Worm (Caenorhabditis elegans) whole organism, L4 larva: ENCODE results near the gene sym-1.

Experiments used
- D1046.2 ChIP-seq: fragments of 200-800 bp; sonication (Bioruptor generic); IDR thresholded peaks from 2 replicates; pipeline ENCODE4 v1.3.6; 2022; ENCODE audit warnings: missing genetic modification characterization, missing compliant biosample characterization
- F26F4.8 ChIP-seq: fragments of 200-800 bp; sonication (Bioruptor generic); conservative IDR thresholded peaks from 2 replicates; pipeline ENCODE4 v1.3.6; 2022; ENCODE audit warnings: missing genetic modification characterization, missing compliant biosample characterization
- F37D6.2 ChIP-seq: sonication (generic microtip); optimal IDR thresholded peaks from 2 replicates; lab custom pipeline; 2016; ENCODE audit warnings: mild to moderate bottlenecking, missing genetic modification characterization, missing compliant biosample characterization
- F44E2.7 ChIP-seq: fragments of 200-800 bp; sonication (Bioruptor generic); IDR thresholded peaks from 2 replicates; pipeline ENCODE4 v2.1.2; 2022; ENCODE audit warnings: missing genetic modification characterization, missing compliant biosample characterization
- F49E8.2 ChIP-seq: sonication (generic microtip); optimal IDR thresholded peaks from 2 replicates; lab custom pipeline; 2016; ENCODE audit warnings: missing compliant biosample characterization, mild to moderate bottlenecking, missing genetic modification characterization, borderline replicate concordance
- R02D3.7 ChIP-seq: fragments of 150-350 bp; sonication (generic microtip); optimal IDR thresholded peaks from 3 replicates; lab custom pipeline; 2014; ENCODE audit warnings: missing biosample characterization, missing genetic modification characterization
- T20F7.1 ChIP-seq: fragments of 200-800 bp; sonication (Bioruptor generic); optimal IDR thresholded peaks from 2 replicates; lab custom pipeline; 2018; ENCODE audit warnings: mild to moderate bottlenecking, missing genetic modification characterization, missing compliant biosample characterization
- Y105C5A.15 ChIP-seq: fragments of 200-800 bp; sonication (Bioruptor generic); IDR thresholded peaks from 2 replicates; pipeline ENCODE4 v1.3.6; 2022; ENCODE audit warnings: missing genetic modification characterization, missing compliant biosample characterization
- Y5F2A.4 ChIP-seq: fragments of 200-800 bp; sonication (Bioruptor generic); optimal IDR thresholded peaks from 2 replicates; lab custom pipeline; 2018; ENCODE audit warnings: mild to moderate bottlenecking, missing genetic modification characterization, missing compliant biosample characterization
- Y75B8A.6 ChIP-seq: fragments of 200-800 bp; sonication (Bioruptor generic); IDR thresholded peaks from 2 replicates; pipeline ENCODE4 v1.3.6; 2022; ENCODE audit warnings: missing genetic modification reagents, missing genetic modification characterization, missing compliant biosample characterization
- ama-1 ChIP-seq: fragments of 150-350 bp; optimal IDR thresholded peaks from 2 replicates; lab custom pipeline; 2014; ENCODE audit warnings: inconsistent platforms, mixed read lengths
- arid-1 ChIP-seq: fragments of 200-800 bp; sonication (Bioruptor generic); conservative IDR thresholded peaks from 2 replicates; pipeline ENCODE4 v1.3.6; 2022; ENCODE audit warnings: missing genetic modification reagents, missing genetic modification characterization, missing compliant biosample characterization
- ces-1 ChIP-seq: fragments of 150-350 bp; sonication (generic microtip); optimal IDR thresholded peaks from 4 replicates; lab custom pipeline; 2014; ENCODE audit warnings: missing biosample characterization, missing genetic modification reagents, missing genetic modification characterization
- ctbp-1 ChIP-seq: fragments of 200-800 bp; sonication (Bioruptor generic); IDR thresholded peaks from 2 replicates; pipeline ENCODE4 v1.3.6; 2022; ENCODE audit warnings: missing genetic modification reagents, missing genetic modification characterization, missing compliant biosample characterization
- daf-12 ChIP-seq: fragments of 150-350 bp; optimal IDR thresholded peaks from 2 replicates; lab custom pipeline; 2014; ENCODE audit warnings: missing biosample characterization, missing genetic modification reagents, missing genetic modification characterization
- daf-8 ChIP-seq: fragments of 200-800 bp; sonication (Bioruptor generic); IDR thresholded peaks from 2 replicates; pipeline ENCODE4 v1.3.6; 2022; ENCODE audit warnings: missing genetic modification characterization, missing compliant biosample characterization
- dmd-8 ChIP-seq: fragments of 200-800 bp; sonication (Bioruptor generic); IDR thresholded peaks from 2 replicates; pipeline ENCODE4 v1.3.6; 2022; ENCODE audit warnings: missing genetic modification characterization, missing compliant biosample characterization
- dve-1 ChIP-seq: sonication (generic microtip); optimal IDR thresholded peaks from 2 replicates; lab custom pipeline; 2017; ENCODE audit warnings: antibody characterized with exemption, mild to moderate bottlenecking, missing genetic modification characterization, missing compliant biosample characterization; ENCODE audit not compliant: insufficient read depth
- egl-27 ChIP-seq: sonication (generic microtip); optimal IDR thresholded peaks from 3 replicates; lab custom pipeline; 2017; ENCODE audit warnings: missing biosample characterization, missing genetic modification reagents, missing genetic modification characterization
- hmg-1.1 ChIP-seq: fragments of 200-800 bp; sonication (Bioruptor generic); IDR thresholded peaks from 2 replicates; pipeline ENCODE4 v1.3.6; 2022; ENCODE audit warnings: missing genetic modification reagents, missing genetic modification characterization, missing compliant biosample characterization
- lin-1 ChIP-seq: fragments of 200-800 bp; sonication (Bioruptor generic); IDR thresholded peaks from 2 replicates; pipeline ENCODE4 v1.3.6; 2022; ENCODE audit warnings: missing genetic modification reagents, missing genetic modification characterization, missing compliant biosample characterization
- lin-15B ChIP-seq: fragments of 150-350 bp; sonication (generic microtip); optimal IDR thresholded peaks from 3 replicates; lab custom pipeline; 2014; ENCODE audit warnings: missing biosample characterization, missing genetic modification characterization
- lin-29 ChIP-seq: fragments of 200-800 bp; sonication (Bioruptor generic); IDR thresholded peaks from 2 replicates; pipeline ENCODE4 v1.3.6; 2022; ENCODE audit warnings: missing genetic modification reagents, missing genetic modification characterization, missing compliant biosample characterization
- lin-38 ChIP-seq: fragments of 200-800 bp; sonication (Bioruptor generic); IDR thresholded peaks from 2 replicates; pipeline ENCODE4 v1.3.6; 2022; ENCODE audit warnings: missing genetic modification reagents, missing genetic modification characterization, missing compliant biosample characterization
- lir-3 ChIP-seq: sonication (generic microtip); optimal IDR thresholded peaks from 2 replicates; lab custom pipeline; 2016; ENCODE audit warnings: mild to moderate bottlenecking, missing genetic modification characterization, missing compliant biosample characterization
- mdt-29 ChIP-seq: fragments of 200-800 bp; sonication (Bioruptor generic); IDR thresholded peaks from 2 replicates; pipeline ENCODE4 v1.3.6; 2022; ENCODE audit warnings: missing genetic modification reagents, missing genetic modification characterization, missing compliant biosample characterization
- mep-1 ChIP-seq: fragments of 150-350 bp; sonication (generic microtip); optimal IDR thresholded peaks from 3 replicates; lab custom pipeline; 2014; ENCODE audit warnings: missing biosample characterization, missing genetic modification characterization
- mes-2 ChIP-seq: sonication (generic microtip); optimal IDR thresholded peaks from 2 replicates; lab custom pipeline; 2016; ENCODE audit warnings: missing genotype, mild to moderate bottlenecking, missing genetic modification characterization, missing compliant biosample characterization; ENCODE audit not compliant: poor library complexity, severe bottlenecking
- nhr-102 ChIP-seq: sonication (generic microtip); optimal IDR thresholded peaks from 2 replicates; lab custom pipeline; 2016; ENCODE audit warnings: mild to moderate bottlenecking, missing genetic modification characterization, moderate library complexity, missing compliant biosample characterization
- nhr-11 ChIP-seq: fragments of 150-350 bp; optimal IDR thresholded peaks from 2 replicates; lab custom pipeline; 2014; ENCODE audit warnings: missing biosample characterization, missing genetic modification characterization
- nhr-111 ChIP-seq: fragments of 200-800 bp; sonication (Bioruptor generic); optimal IDR thresholded peaks from 2 replicates; lab custom pipeline; 2018; ENCODE audit warnings: mild to moderate bottlenecking, missing genetic modification characterization, missing compliant biosample characterization
- nhr-25 ChIP-seq: sonication (generic microtip); optimal IDR thresholded peaks from 2 replicates; lab custom pipeline; 2017; ENCODE audit warnings: missing genetic modification characterization, mild to moderate bottlenecking, missing compliant biosample characterization, antibody characterized with exemption, moderate library complexity, borderline replicate concordance; ENCODE audit not compliant: insufficient read depth
- nhr-41 ChIP-seq: fragments of 200-800 bp; sonication (Bioruptor generic); IDR thresholded peaks from 2 replicates; pipeline ENCODE4 v1.3.6; 2022; ENCODE audit warnings: missing genetic modification reagents, missing genetic modification characterization, missing compliant biosample characterization
- php-3 ChIP-seq: fragments of 200-800 bp; sonication (Bioruptor generic); IDR thresholded peaks from 2 replicates; pipeline ENCODE4 v1.3.6; 2022; ENCODE audit warnings: missing genetic modification reagents, missing genetic modification characterization, missing compliant biosample characterization
- rbr-2 ChIP-seq: sonication (generic microtip); optimal IDR thresholded peaks from 2 replicates; lab custom pipeline; 2016; ENCODE audit warnings: missing genotype, missing genetic modification characterization, missing compliant biosample characterization
- skn-1 ChIP-seq: fragments of 150-350 bp; optimal IDR thresholded peaks from 2 replicates; lab custom pipeline; 2014; ENCODE audit warnings: missing biosample characterization, missing genetic modification characterization
- snpc-4 ChIP-seq: fragments of 150-350 bp; optimal IDR thresholded peaks from 2 replicates; lab custom pipeline; 2014; ENCODE audit warnings: missing biosample characterization, missing genetic modification characterization
- spr-1 ChIP-seq: sonication (generic microtip); optimal IDR thresholded peaks from 2 replicates; lab custom pipeline; 2016; ENCODE audit warnings: mild to moderate bottlenecking, missing genetic modification characterization, missing compliant biosample characterization
- spr-3 ChIP-seq: fragments of 200-800 bp; sonication (Bioruptor generic); optimal IDR thresholded peaks from 2 replicates; lab custom pipeline; 2018; ENCODE audit warnings: mild to moderate bottlenecking, missing genetic modification characterization, missing compliant biosample characterization
- tra-1 ChIP-seq: fragments of 200-800 bp; sonication (Bioruptor generic); IDR thresholded peaks from 2 replicates; pipeline ENCODE4 v1.3.6; 2022; ENCODE audit warnings: missing genetic modification reagents, missing genetic modification characterization, missing compliant biosample characterization
- unc-130 ChIP-seq: sonication (generic microtip); optimal IDR thresholded peaks from 2 replicates; lab custom pipeline; 2016; ENCODE audit warnings: missing genetic modification reagents, missing genetic modification characterization, missing compliant biosample characterization
- unc-62 ChIP-seq, 3 experiments: fragments of 150-350 bp in 1 of 3; sonication (generic microtip); optimal IDR thresholded peaks in 2 of 3; peaks in 1 of 3; 1 replicate in 1 of 3; 2 replicates in 2 of 3; lab custom pipeline; 2014 to 2017; ENCODE audit warnings: missing biosample characterization in 3 of 3, missing genetic modification characterization in 3 of 3, missing genetic modification reagents in 3 of 3, missing genotype in 1 of 3
- vab-7 ChIP-seq: fragments of 200-800 bp; sonication (Bioruptor generic); IDR thresholded peaks from 2 replicates; pipeline ENCODE4 v1.3.6; 2022; ENCODE audit warnings: missing genetic modification reagents, missing genetic modification characterization, missing compliant biosample characterization
- zag-1 ChIP-seq: fragments of 150-350 bp; optimal IDR thresholded peaks from 2 replicates; lab custom pipeline; 2014; ENCODE audit warnings: missing biosample characterization, missing genetic modification characterization
- zfp-2 ChIP-seq: sonication (generic microtip); optimal IDR thresholded peaks from 2 replicates; lab custom pipeline; 2016; ENCODE audit warnings: mild to moderate bottlenecking, missing genetic modification characterization, missing compliant biosample characterization
- zip-11 ChIP-seq: fragments of 200-800 bp; sonication (Bioruptor generic); IDR thresholded peaks from 2 replicates; pipeline ENCODE4 v1.3.6; 2022; ENCODE audit warnings: missing genetic modification characterization, missing compliant biosample characterization
- zip-2 ChIP-seq: fragments of 150-350 bp; optimal IDR thresholded peaks from 2 replicates; lab custom pipeline; 2014; ENCODE audit warnings: missing biosample characterization, missing genetic modification characterization
- ztf-7 ChIP-seq: fragments of 150-350 bp; optimal IDR thresholded peaks from 2 replicates; lab custom pipeline; 2014; ENCODE audit warnings: missing biosample characterization, missing genetic modification characterization

The sym-1 gene

DNA sequence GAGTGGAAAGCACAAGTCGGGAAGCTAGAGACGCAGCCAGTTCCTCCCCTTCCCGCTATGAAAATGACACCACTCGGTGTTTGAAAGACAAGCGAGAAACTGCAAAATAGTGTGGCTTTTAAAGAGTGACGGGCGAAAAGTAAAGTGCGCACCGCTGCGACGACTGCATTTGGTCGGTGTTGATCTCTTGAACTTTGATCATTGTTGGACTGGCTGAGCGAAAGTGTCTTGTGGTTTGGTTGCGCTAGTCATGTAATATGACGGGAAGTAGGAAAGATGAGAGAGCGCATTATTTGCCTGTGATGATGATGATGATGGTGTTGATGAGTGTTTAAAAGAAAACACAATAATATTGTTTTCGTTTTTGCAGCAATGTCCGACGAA is 21.1 kb upstream of the sym-1 start (continued):
- TF ChIP-seq vab-7: peak; percentile 53; the same call in 1 of the 2 replicates
- peak; percentile 55 for TF ChIP-seq zip-2 (tag; lab: Kevin White, UChicago)
- TF ChIP-seq mep-1 (tag; lab: Kevin White, UChicago): peak; percentile 97

DNA sequence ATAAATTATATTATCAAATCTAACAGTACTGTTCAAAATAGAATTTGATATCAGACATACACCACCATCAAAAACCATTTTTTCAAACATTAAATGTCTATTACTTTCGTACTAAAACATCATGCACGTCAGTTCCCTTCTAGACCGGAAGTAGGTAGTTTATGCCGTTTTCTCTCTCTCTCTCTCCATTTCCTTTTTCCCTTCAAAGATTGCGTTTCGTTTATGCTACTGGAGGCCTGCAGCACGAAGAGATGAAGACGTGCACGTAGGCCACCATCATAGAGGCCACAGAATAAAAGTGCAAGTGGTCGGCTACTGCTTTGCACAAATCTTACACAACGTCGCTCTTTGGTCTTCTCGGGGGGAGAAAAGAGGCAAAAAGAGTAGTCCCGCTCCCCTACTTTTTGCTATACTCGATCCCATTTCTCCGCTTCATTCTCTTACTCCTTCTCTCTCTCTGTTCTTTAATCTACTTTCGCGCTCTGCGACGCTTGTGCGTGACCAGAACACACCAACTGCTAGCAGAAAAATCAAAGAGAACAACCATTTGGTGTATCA is 19.9 kb upstream of the sym-1 start:
- TF ChIP-seq snpc-4 (tag; lab: Kevin White, UChicago): no peak
- TF ChIP-seq nhr-41 (GFP tag; lab: Robert Waterston, UW): no peak
- TF ChIP-seq ama-1 (lab: Kevin White, UChicago): peak; percentile 40
- no peak for TF ChIP-seq egl-27 (tag; lab: Kevin White, UChicago)
- peak; percentile 72 for TF ChIP-seq nhr-25 (tag; lab: Kevin White, UChicago)
- TF ChIP-seq lin-1: peak; percentile 9; the same call in 1 of the 2 replicates
- no peak for TF ChIP-seq mes-2 (tag; lab: Kevin White, UChicago)
- no peak for TF ChIP-seq Y75B8A.6 (GFP tag; lab: Robert Waterston, UW)
- no peak for TF ChIP-seq spr-1 (tag; lab: Kevin White, UChicago)
- 0 out of 2 replicates have a peak, but pooled peaks have one; percentile 56 for TF ChIP-seq dmd-8
- no peak for TF ChIP-seq spr-3
- TF ChIP-seq lin-29 (GFP tag; lab: Robert Waterston, UW): no peak
- TF ChIP-seq nhr-111 (GFP tag; lab: Kevin White, UChicago): no peak
- TF ChIP-seq mep-1 (tag; lab: Kevin White, UChicago): peak; percentile 72
- TF ChIP-seq Y5F2A.4 (GFP tag; lab: Kevin White, UChicago): no peak
- no peak for TF ChIP-seq R02D3.7 (tag; lab: Kevin White, UChicago)
- peak; percentile 86 for TF ChIP-seq ctbp-1
- no peak for TF ChIP-seq lir-3
- no peak for TF ChIP-seq skn-1
- TF ChIP-seq unc-130 (GFP tag; lab: Kevin White, UChicago): no peak
- peak; percentile 70 for TF ChIP-seq rbr-2
- no peak for TF ChIP-seq arid-1 (GFP tag; lab: Robert Waterston, UW)
- no peak for TF ChIP-seq Y105C5A.15 (GFP tag; lab: Robert Waterston, UW)
- TF ChIP-seq daf-12 (tag; lab: Kevin White, UChicago): no peak
- TF ChIP-seq hmg-1.1 (GFP tag; lab: Robert Waterston, UW): peak; percentile 70; the same call in 1 of the 2 replicates
- peak; percentile 42 for TF ChIP-seq ces-1
- peak; percentile 74 for TF ChIP-seq nhr-11 (tag; lab: Kevin White, UChicago)
- TF ChIP-seq zfp-2 (tag; lab: Kevin White, UChicago): no peak
- TF ChIP-seq tra-1 (GFP tag; lab: Robert Waterston, UW): peak; percentile 80
- no peak for TF ChIP-seq zag-1 (tag; lab: Kevin White, UChicago)
- TF ChIP-seq mdt-29 (GFP tag; lab: Robert Waterston, UW): no peak; the same call in 1 of the 2 replicates
- TF ChIP-seq F44E2.7 (GFP tag; lab: Robert Waterston, UW): no peak
- TF ChIP-seq unc-62 (GFP tag; optimal IDR thresholded peaks at IDR 0.05 in 1 of 2; lab: Kevin White, UChicago): peak in 1 of 2 experiments; percentile 88
- no peak for TF ChIP-seq unc-62 (tag; optimal IDR thresholded peaks at IDR 0.05; lab: Kevin White, UChicago)
- no peak for TF ChIP-seq ztf-7 (tag; lab: Kevin White, UChicago)
- TF ChIP-seq lin-15B (tag; lab: Kevin White, UChicago): no peak
- no peak for TF ChIP-seq nhr-102 (tag; lab: Kevin White, UChicago)
- TF ChIP-seq php-3: peak; percentile 82
- no peak for TF ChIP-seq daf-8 (GFP tag; lab: Robert Waterston, UW)
- TF ChIP-seq F26F4.8 (GFP tag; lab: Robert Waterston, UW): no peak
- TF ChIP-seq zip-11 (GFP tag; lab: Robert Waterston, UW): no peak
- TF ChIP-seq dve-1: no peak
- peak; percentile 29; the same call in 1 of the 2 replicates for TF ChIP-seq lin-38
- no peak for TF ChIP-seq T20F7.1
- TF ChIP-seq F49E8.2: no peak
- no peak for TF ChIP-seq D1046.2 (GFP tag; lab: Robert Waterston, UW)
- TF ChIP-seq F37D6.2 (tag; lab: Kevin White, UChicago): peak; percentile 54
